Worm (Caenorhabditis elegans) whole organism, L4 larva: ENCODE results near the gene R03G8.6.
A peak's percentile ranks its signal among the peaks of the same experiment; 100 is the strongest.

ENCODE experiments used
- D1046.2 ChIP-seq: fragments of 200-800 bp; sonication (Bioruptor generic); IDR thresholded peaks from 2 replicates; pipeline ENCODE4 v1.3.6; 2022; ENCODE audit warnings: missing genetic modification characterization, missing compliant biosample characterization
- F10B5.3 ChIP-seq: sonication (generic microtip); optimal IDR thresholded peaks from 2 replicates; lab custom pipeline; 2016; ENCODE audit warnings: mild to moderate bottlenecking, missing genetic modification characterization, missing compliant biosample characterization
- F26F4.8 ChIP-seq: fragments of 200-800 bp; sonication (Bioruptor generic); conservative IDR thresholded peaks from 2 replicates; pipeline ENCODE4 v1.3.6; 2022; ENCODE audit warnings: missing genetic modification characterization, missing compliant biosample characterization
- F37D6.2 ChIP-seq: sonication (generic microtip); optimal IDR thresholded peaks from 2 replicates; lab custom pipeline; 2016; ENCODE audit warnings: mild to moderate bottlenecking, missing genetic modification characterization, missing compliant biosample characterization
- Y5F2A.4 ChIP-seq: fragments of 200-800 bp; sonication (Bioruptor generic); optimal IDR thresholded peaks from 2 replicates; lab custom pipeline; 2018; ENCODE audit warnings: mild to moderate bottlenecking, missing genetic modification characterization, missing compliant biosample characterization
- ZK337.2 ChIP-seq: fragments of 200-800 bp; sonication (Bioruptor generic); IDR thresholded peaks from 2 replicates; pipeline ENCODE4 v1.3.6; 2022; ENCODE audit warnings: missing genetic modification reagents, missing genetic modification characterization, missing compliant biosample characterization
- aha-1 ChIP-seq: fragments of 150-350 bp; peaks from one replicate; lab custom pipeline; 2014; ENCODE audit warnings: missing biosample characterization, missing genetic modification characterization
- ceh-28 ChIP-seq: fragments of 150-350 bp; optimal IDR thresholded peaks from 2 replicates; lab custom pipeline; 2014; ENCODE audit warnings: missing biosample characterization, missing genetic modification reagents, missing genetic modification characterization
- ceh-32 ChIP-seq: sonication (generic microtip); optimal IDR thresholded peaks from 2 replicates; lab custom pipeline; 2016; ENCODE audit warnings: mild to moderate bottlenecking, missing genetic modification characterization, missing compliant biosample characterization; ENCODE audit not compliant: poor library complexity
- ceh-44 ChIP-seq: fragments of 200-800 bp; sonication (Bioruptor generic); IDR thresholded peaks from 2 replicates; pipeline ENCODE4 v1.3.6; 2022; ENCODE audit warnings: missing genetic modification reagents, missing genetic modification characterization, missing compliant biosample characterization
- ces-1 ChIP-seq: fragments of 150-350 bp; sonication (generic microtip); optimal IDR thresholded peaks from 4 replicates; lab custom pipeline; 2014; ENCODE audit warnings: missing biosample characterization, missing genetic modification reagents, missing genetic modification characterization
- daf-16 ChIP-seq, 3 experiments: sonication (generic microtip); optimal IDR thresholded peaks; 2 replicates each; lab custom pipeline; 2016 to 2017; ENCODE audit warnings: missing genetic modification characterization in 3 of 3, missing genetic modification reagents in 3 of 3, mild to moderate bottlenecking in 2 of 3, missing compliant biosample characterization in 2 of 3, missing biosample characterization in 1 of 3, moderate library complexity in 1 of 3
- dmd-6 ChIP-seq: fragments of 200-800 bp; sonication (Bioruptor generic); IDR thresholded peaks from 2 replicates; pipeline ENCODE4 v1.3.6; 2022; ENCODE audit warnings: missing genetic modification reagents, missing genetic modification characterization, missing compliant biosample characterization
- dve-1 ChIP-seq: sonication (generic microtip); optimal IDR thresholded peaks from 2 replicates; lab custom pipeline; 2017; ENCODE audit warnings: antibody characterized with exemption, mild to moderate bottlenecking, missing genetic modification characterization, missing compliant biosample characterization; ENCODE audit not compliant: insufficient read depth
- egl-27 ChIP-seq: sonication (generic microtip); optimal IDR thresholded peaks from 3 replicates; lab custom pipeline; 2017; ENCODE audit warnings: missing biosample characterization, missing genetic modification reagents, missing genetic modification characterization
- fkh-10 ChIP-seq: fragments of 150-350 bp; optimal IDR thresholded peaks from 2 replicates; lab custom pipeline; 2014; ENCODE audit warnings: missing biosample characterization, missing genetic modification reagents, missing genetic modification characterization
- hlh-30 ChIP-seq: sonication (generic microtip); optimal IDR thresholded peaks from 2 replicates; lab custom pipeline; 2017; ENCODE audit warnings: antibody characterized with exemption, mild to moderate bottlenecking, missing genetic modification characterization, missing compliant biosample characterization; ENCODE audit not compliant: insufficient read depth
- hmg-1.1 ChIP-seq: fragments of 200-800 bp; sonication (Bioruptor generic); IDR thresholded peaks from 2 replicates; pipeline ENCODE4 v1.3.6; 2022; ENCODE audit warnings: missing genetic modification reagents, missing genetic modification characterization, missing compliant biosample characterization
- jun-1 ChIP-seq: fragments of 150-350 bp; optimal IDR thresholded peaks from 2 replicates; lab custom pipeline; 2014; ENCODE audit warnings: missing biosample characterization, missing genetic modification reagents, missing genetic modification characterization
- lim-7 ChIP-seq: fragments of 200-800 bp; sonication (Bioruptor generic); IDR thresholded peaks from 2 replicates; pipeline ENCODE4 v1.3.6; 2022; ENCODE audit warnings: missing genetic modification characterization, missing compliant biosample characterization
- lin-13 ChIP-seq: fragments of 150-350 bp; optimal IDR thresholded peaks from 2 replicates; lab custom pipeline; 2014; ENCODE audit warnings: missing biosample characterization, missing genetic modification reagents, missing genetic modification characterization
- lin-15B ChIP-seq: fragments of 150-350 bp; sonication (generic microtip); optimal IDR thresholded peaks from 3 replicates; lab custom pipeline; 2014; ENCODE audit warnings: missing biosample characterization, missing genetic modification characterization
- madf-9 ChIP-seq: fragments of 200-800 bp; sonication (Bioruptor generic); conservative IDR thresholded peaks from 2 replicates; pipeline ENCODE4 v1.3.6; 2022; ENCODE audit warnings: missing genetic modification reagents, missing genetic modification characterization, missing compliant biosample characterization
- mep-1 ChIP-seq: fragments of 150-350 bp; sonication (generic microtip); optimal IDR thresholded peaks from 3 replicates; lab custom pipeline; 2014; ENCODE audit warnings: missing biosample characterization, missing genetic modification characterization
- mxl-3 ChIP-seq: fragments of 200-800 bp; sonication (Bioruptor generic); optimal IDR thresholded peaks from 2 replicates; lab custom pipeline; 2018; ENCODE audit warnings: mild to moderate bottlenecking, missing genetic modification characterization, missing compliant biosample characterization
- nhr-102 ChIP-seq: sonication (generic microtip); optimal IDR thresholded peaks from 2 replicates; lab custom pipeline; 2016; ENCODE audit warnings: mild to moderate bottlenecking, missing genetic modification characterization, moderate library complexity, missing compliant biosample characterization
- nhr-111 ChIP-seq: fragments of 200-800 bp; sonication (Bioruptor generic); optimal IDR thresholded peaks from 2 replicates; lab custom pipeline; 2018; ENCODE audit warnings: mild to moderate bottlenecking, missing genetic modification characterization, missing compliant biosample characterization
- nhr-237 ChIP-seq: sonication (generic microtip); optimal IDR thresholded peaks from 2 replicates; lab custom pipeline; 2017; ENCODE audit warnings: missing biosample characterization, missing genetic modification characterization
- nhr-28 ChIP-seq: fragments of 150-350 bp; optimal IDR thresholded peaks from 2 replicates; lab custom pipeline; 2014; ENCODE audit warnings: missing biosample characterization, missing genetic modification characterization
- nhr-6 ChIP-seq: fragments of 150-350 bp; optimal IDR thresholded peaks from 2 replicates; lab custom pipeline; 2014; ENCODE audit warnings: missing biosample characterization, missing genetic modification characterization
- nhr-76 ChIP-seq: fragments of 150-350 bp; optimal IDR thresholded peaks from 2 replicates; lab custom pipeline; 2014; ENCODE audit warnings: missing biosample characterization, missing genetic modification characterization
- pqm-1 ChIP-seq: sonication (generic microtip); optimal IDR thresholded peaks from 2 replicates; lab custom pipeline; 2017; ENCODE audit warnings: missing biosample characterization, missing genetic modification characterization
- tra-1 ChIP-seq: fragments of 200-800 bp; sonication (Bioruptor generic); IDR thresholded peaks from 2 replicates; pipeline ENCODE4 v1.3.6; 2022; ENCODE audit warnings: missing genetic modification reagents, missing genetic modification characterization, missing compliant biosample characterization
- unc-39 ChIP-seq: sonication (generic microtip); optimal IDR thresholded peaks from 2 replicates; lab custom pipeline; 2017; ENCODE audit warnings: missing biosample characterization, missing genetic modification characterization
- unc-62 ChIP-seq, 3 experiments: fragments of 150-350 bp in 1 of 3; sonication (generic microtip); optimal IDR thresholded peaks in 2 of 3; peaks in 1 of 3; 1 replicate in 1 of 3; 2 replicates in 2 of 3; lab custom pipeline; 2014 to 2017; ENCODE audit warnings: missing biosample characterization in 3 of 3, missing genetic modification characterization in 3 of 3, missing genetic modification reagents in 3 of 3, missing genotype in 1 of 3
- zfp-3 ChIP-seq: fragments of 200-800 bp; sonication (Bioruptor generic); conservative IDR thresholded peaks from 2 replicates; pipeline ENCODE4 v1.3.6; 2022; ENCODE audit warnings: missing genetic modification reagents, missing genetic modification characterization, missing compliant biosample characterization
- zip-11 ChIP-seq: fragments of 200-800 bp; sonication (Bioruptor generic); IDR thresholded peaks from 2 replicates; pipeline ENCODE4 v1.3.6; 2022; ENCODE audit warnings: missing genetic modification characterization, missing compliant biosample characterization
- zip-2 ChIP-seq: fragments of 150-350 bp; optimal IDR thresholded peaks from 2 replicates; lab custom pipeline; 2014; ENCODE audit warnings: missing biosample characterization, missing genetic modification characterization

Gene R03G8.6

DNA sequence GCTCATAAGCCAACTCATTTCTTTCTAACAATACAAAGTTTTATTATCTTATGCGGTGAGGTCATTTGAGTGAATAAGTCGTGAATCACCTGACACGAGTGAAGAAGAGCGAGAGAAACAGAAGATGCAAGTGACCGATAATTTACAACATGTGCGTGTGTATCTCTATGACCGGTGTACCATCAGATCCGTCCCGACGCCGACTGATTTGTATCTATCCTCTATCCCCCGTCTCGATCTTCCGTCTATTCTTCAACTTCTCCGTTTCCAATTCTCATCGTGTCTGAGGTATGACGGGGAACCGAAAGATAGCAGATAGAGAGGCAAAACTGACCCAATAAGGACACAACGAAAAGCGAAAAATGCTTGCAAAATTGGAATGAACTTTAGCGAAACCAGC lies 41.1 kb upstream of the R03G8.6 start, which contains the start of gene F09A5.3 (continued):
- TF ChIP-seq unc-62 (GFP tag; optimal IDR thresholded peaks at IDR 0.05 in 1 of 2; lab: Kevin White, UChicago) (peak in 1 of 2 experiments; percentile 99), unc-62 (tag; optimal IDR thresholded peaks at IDR 0.05; lab: Kevin White, UChicago) (no peak), dmd-6 (GFP tag; lab: Robert Waterston, UW) (peak; percentile 31; the same call in 1 of the 2 replicates), ZK337.2 (GFP tag; lab: Robert Waterston, UW) (no peak), fkh-10 (GFP tag; lab: Kevin White, UChicago) (no peak), nhr-237 (no peak), ceh-44 (GFP tag; lab: Robert Waterston, UW) (no peak), daf-16 (GFP tag; optimal IDR thresholded peaks at IDR 0.05; lab: Kevin White, UChicago) (no peak), daf-16 (tag; optimal IDR thresholded peaks at IDR 0.05; lab: Kevin White, UChicago) (no peak), zip-11 (GFP tag; lab: Robert Waterston, UW) (no peak), hlh-30 (tag; lab: Kevin White, UChicago) (peak; percentile 91), madf-9 (GFP tag; lab: Robert Waterston, UW) (no peak), F26F4.8 (no peak), aha-1 (tag; lab: Kevin White, UChicago) (peak; percentile 5), pqm-1 (no peak), ceh-32 (no peak), D1046.2 (GFP tag; lab: Robert Waterston, UW) (no peak), nhr-28 (peak; percentile 21), unc-39 (tag; lab: Kevin White, UChicago) (no peak), mxl-3 (GFP tag; lab: Kevin White, UChicago) (peak; percentile 79), nhr-6 (tag; lab: Kevin White, UChicago) (no peak), nhr-111 (GFP tag; lab: Kevin White, UChicago) (no peak), lin-13 (GFP tag; lab: Kevin White, UChicago) (no peak), tra-1 (no peak), F10B5.3 (tag; lab: Kevin White, UChicago) (peak; percentile 8), mep-1 (tag; lab: Kevin White, UChicago) (no peak), F37D6.2 (tag; lab: Kevin White, UChicago) (no peak), ces-1 (GFP tag; lab: Kevin White, UChicago) (no peak), lim-7 (GFP tag; lab: Robert Waterston, UW) (no peak), ceh-28 (tag; lab: Kevin White, UChicago) (no peak)

DNA sequence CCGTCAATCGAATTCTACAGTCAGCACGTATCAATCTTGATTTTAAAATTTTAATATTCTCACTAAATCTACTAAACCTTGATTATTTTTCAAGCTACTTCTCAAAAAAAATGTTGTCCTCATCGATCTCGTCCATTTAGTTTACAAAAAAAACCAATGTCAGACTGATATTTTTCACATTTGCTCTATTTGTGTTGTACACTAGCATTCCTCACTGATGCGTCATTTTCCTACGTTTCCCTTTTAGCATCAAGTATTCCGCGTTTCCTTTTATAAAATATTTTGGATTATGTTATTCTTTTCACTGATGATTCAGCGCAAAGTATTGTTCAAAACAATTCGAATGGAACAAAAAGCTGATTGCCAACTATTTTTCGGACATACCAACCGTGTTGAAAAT lies 39.2 kb upstream of the R03G8.6 start, which contains the start of gene ttr-34:
Gene ttr-34, plus strand, starts transcription at position 301 of the 400 bp plus-strand sequence.
- TF ChIP-seq dve-1 (tag; lab: Kevin White, UChicago) (peak; percentile 32), nhr-76 (no peak), unc-62 (GFP tag; optimal IDR thresholded peaks at IDR 0.05 in 1 of 2; lab: Kevin White, UChicago) (peak in 1 of 2 experiments; percentile 14), unc-62 (tag; optimal IDR thresholded peaks at IDR 0.05; lab: Kevin White, UChicago) (no peak), pqm-1 (no peak)

DNA sequence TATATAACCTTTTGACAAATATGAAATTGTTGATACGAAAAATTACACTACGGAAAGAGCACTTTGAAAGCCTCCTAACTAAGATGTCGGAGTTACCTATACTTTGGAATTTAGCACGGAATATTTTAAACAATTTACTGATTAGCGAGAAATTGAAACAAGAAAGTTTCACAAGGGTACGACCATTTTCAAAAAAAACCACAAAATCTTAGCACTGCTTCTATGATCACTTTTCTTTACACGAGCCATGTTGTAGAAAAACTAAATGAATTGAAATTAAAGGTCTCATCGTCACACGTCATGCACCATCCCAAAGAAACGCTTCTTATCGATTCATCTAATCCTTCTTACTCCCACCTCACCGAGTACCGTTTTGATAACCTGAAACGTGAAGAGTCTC lies 34.5 kb upstream of the R03G8.6 start, which contains the start of gene F09A5.2:
Gene F09A5.2, plus strand, starts transcription at position 301 of the 400 bp plus-strand sequence.
- TF ChIP-seq hlh-30 (tag; lab: Kevin White, UChicago) = no peak
- TF ChIP-seq nhr-102 (tag; lab: Kevin White, UChicago) = no peak
- no peak for TF ChIP-seq hmg-1.1 (GFP tag; lab: Robert Waterston, UW)
- no peak for TF ChIP-seq zfp-3 (GFP tag; lab: Robert Waterston, UW)
- no peak for TF ChIP-seq lin-15B (tag; lab: Kevin White, UChicago)
- TF ChIP-seq unc-39 (tag; lab: Kevin White, UChicago) = no peak
- no peak for TF ChIP-seq unc-62 (GFP tag; optimal IDR thresholded peaks at IDR 0.05 in 1 of 2; lab: Kevin White, UChicago)
- no peak for TF ChIP-seq unc-62 (tag; optimal IDR thresholded peaks at IDR 0.05; lab: Kevin White, UChicago)
- no peak for TF ChIP-seq zip-2
- no peak for TF ChIP-seq Y5F2A.4 (GFP tag; lab: Kevin White, UChicago)
- no peak for TF ChIP-seq egl-27 (tag; lab: Kevin White, UChicago)
- no peak for TF ChIP-seq ceh-44 (GFP tag; lab: Robert Waterston, UW)
- TF ChIP-seq jun-1 (tag; lab: Kevin White, UChicago) = no peak
- TF ChIP-seq tra-1 = no peak
- no peak for TF ChIP-seq aha-1 (tag; lab: Kevin White, UChicago)
- TF ChIP-seq, all 104 proteins: peak for 0
